Worm (Caenorhabditis elegans) whole organism, L3 larva: ENCODE measurements around the gene clec-84.

ENCODE experiments used
- ceh-82 ChIP-seq: fragments of 150-350 bp; optimal IDR thresholded peaks from 2 replicates; lab custom pipeline; 2014; ENCODE audit warnings: missing biosample characterization, missing genetic modification characterization
- elt-3 ChIP-seq, 3 experiments: fragments of 150-350 bp in 1 of 3; sonication (generic microtip) in 2 of 3; optimal IDR thresholded peaks; 2 replicates in 2 of 3; 4 replicates in 1 of 3; lab custom pipeline; 2014 to 2017; ENCODE audit warnings: missing biosample characterization in 3 of 3, missing genetic modification characterization in 3 of 3
- snpc-4 ChIP-seq: fragments of 150-350 bp; optimal IDR thresholded peaks from 2 replicates; lab custom pipeline; 2014; ENCODE audit warnings: missing biosample characterization, missing genetic modification characterization
- ztf-11 ChIP-seq: fragments of 150-350 bp; optimal IDR thresholded peaks from 2 replicates; lab custom pipeline; 2014; ENCODE audit warnings: missing biosample characterization, missing genetic modification characterization

- TF ChIP-seq snpc-4 (tag; lab: Kevin White, UChicago) = no peak
- TF ChIP-seq ceh-82 = no peak
- TF ChIP-seq elt-3 (tag; optimal IDR thresholded peaks at IDR 0.05; lab: Kevin White, UChicago) = no peak
- TF ChIP-seq ztf-11 (tag; lab: Kevin White, UChicago) = no peak
Observed at ce11 chrIV:2817038-2817437, 25.2 kb upstream of the clec-84 start.
